Worm (Caenorhabditis elegans): Measurements from ENCODE around the gene M02D8.7.

- TF ChIP-seq ceh-13 (GFP tag; optimal IDR thresholded peaks at IDR 0.05), result no peak
- no peak for TF ChIP-seq ceh-36 (tag; optimal IDR thresholded peaks at IDR 0.05)
- TF ChIP-seq scrt-1 (GFP tag; IDR thresholded peaks at IDR 0.05), result no peak
- no peak for TF ChIP-seq hmbx-1 (tag; optimal IDR thresholded peaks at IDR 0.05)
- TF ChIP-seq ama-1 (optimal IDR thresholded peaks at IDR 0.05), result no peak
- no peak for TF ChIP-seq sea-1 (GFP tag; conservative IDR thresholded peaks at IDR 0.05)
- no peak for TF ChIP-seq flt-1 (GFP tag; IDR thresholded peaks at IDR 0.05)
- no peak for TF ChIP-seq B0310.2 (tag; optimal IDR thresholded peaks at IDR 0.05)
- TF ChIP-seq pes-1 (GFP tag; IDR thresholded peaks at IDR 0.05), result no peak
- no peak for TF ChIP-seq tra-4 (tag; optimal IDR thresholded peaks at IDR 0.05)
These were observed 22.1 kb downstream of the M02D8.7 start, which contains the start of gene F53A9.9 for ce11 chrX:8720658-8721057.
